Worm (Caenorhabditis elegans) whole organism, late embryonic: ENCODE measurements around the gene dmsr-11.

Experiments used
- fax-1 ChIP-seq: sonication (generic microtip); optimal IDR thresholded peaks from 2 replicates; lab custom pipeline; 2016; ENCODE audit warnings: missing genotype, missing genetic modification characterization, missing compliant biosample characterization
- fkh-10 ChIP-seq: fragments of 150-350 bp; optimal IDR thresholded peaks from 2 replicates; lab custom pipeline; 2014; ENCODE audit warnings: missing biosample characterization, missing genetic modification reagents, missing genetic modification characterization
- pag-3 ChIP-seq: sonication (generic microtip); optimal IDR thresholded peaks from 2 replicates; lab custom pipeline; 2016; ENCODE audit warnings: missing compliant biosample characterization, missing genetic modification characterization, borderline replicate concordance
- pha-4 ChIP-seq: fragments of 150-350 bp; optimal IDR thresholded peaks from 2 replicates; lab custom pipeline; 2018; ENCODE audit warnings: missing biosample characterization, missing genetic modification reagents, missing genetic modification characterization
- ttx-3 ChIP-seq: sonication (generic microtip); optimal IDR thresholded peaks from 2 replicates; lab custom pipeline; 2016; ENCODE audit warnings: missing genetic modification reagents, missing genetic modification characterization, missing compliant biosample characterization

ce11 chrV:6819812-6820211, 15.9 kb upstream of the dmsr-11 start, which contains the start of gene dmsr-13:
- TF ChIP-seq fax-1 (tag; lab: Kevin White, UChicago): no peak
- TF ChIP-seq ttx-3 (tag; lab: Kevin White, UChicago): no peak
- no peak for TF ChIP-seq fkh-10 (GFP tag; lab: Kevin White, UChicago)
- no peak for TF ChIP-seq pag-3 (tag; lab: Kevin White, UChicago)
- no peak for TF ChIP-seq pha-4 (tag; lab: Kevin White, UChicago)
